Worm (Caenorhabditis elegans) whole organism, L3 larva: ENCODE data around the gene affl-2.

Experiments used
- ama-1 ChIP-seq: fragments of 150-350 bp; optimal IDR thresholded peaks from 2 replicates; lab custom pipeline; 2018
- nhr-237 ChIP-seq: fragments of 150-350 bp; optimal IDR thresholded peaks from 2 replicates; lab custom pipeline; 2014; ENCODE audit warnings: missing biosample characterization, missing genetic modification characterization
- nhr-77 ChIP-seq: fragments of 150-350 bp; optimal IDR thresholded peaks from 2 replicates; lab custom pipeline; 2014; ENCODE audit warnings: missing biosample characterization, missing genetic modification characterization
- ztf-11 ChIP-seq: fragments of 150-350 bp; optimal IDR thresholded peaks from 2 replicates; lab custom pipeline; 2014; ENCODE audit warnings: missing biosample characterization, missing genetic modification characterization

DNA sequence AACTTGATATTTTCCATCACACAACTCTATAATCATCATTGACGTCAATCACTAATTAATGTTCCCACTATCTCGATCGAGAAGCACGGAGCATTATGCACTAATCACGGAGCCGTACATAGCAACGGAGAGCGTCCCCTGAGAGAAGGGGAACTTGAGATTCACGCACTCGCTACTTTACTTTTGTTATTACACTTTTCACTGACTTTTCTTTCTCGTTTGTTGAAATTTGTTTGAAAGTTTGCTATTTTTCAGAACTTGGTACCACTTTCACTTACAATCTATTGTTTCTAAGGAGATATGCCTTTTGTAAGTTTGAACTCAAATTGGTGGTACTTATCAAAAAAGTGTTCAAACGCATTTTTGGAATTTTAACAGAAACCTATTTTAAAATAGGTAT is 9.4 kb downstream of the affl-2 start, which contains the start of gene Y55B1BR.8:
- TF ChIP-seq nhr-77 (tag; lab: Kevin White, UChicago): no peak
- TF ChIP-seq nhr-237 (tag; lab: Kevin White, UChicago): no peak
- no peak for TF ChIP-seq ztf-11 (tag; lab: Kevin White, UChicago)
- no peak for TF ChIP-seq ama-1 (lab: Kevin White, UChicago)
